Fruit fly (Drosophila melanogaster): ENCODE measurements around the gene CG31705.

CG31705 gene

dm6 chr2L:11502698-11503097 lies 25.3 kb downstream of the CG31705 start:
- TF ChIP-seq CG31441 (GFP tag; IDR thresholded peaks at IDR 0.05): no peak
- peak; percentile 36 for TF ChIP-seq gsb-n (tag; optimal IDR thresholded peaks at IDR 0.05)
- no peak for TF ChIP-seq ttk (GFP tag; IDR thresholded peaks at IDR 0.05)
- no peak for TF ChIP-seq ranshi (GFP tag; IDR thresholded peaks at IDR 0.05)
- TF ChIP-seq nerfin-2 (GFP tag; IDR thresholded peaks at IDR 0.05; ENCODE audit: partially characterized antibody): no peak
- TF ChIP-seq Poxn (GFP tag; IDR thresholded peaks at IDR 0.05): no peak
- no peak for TF ChIP-seq ken (GFP tag; IDR thresholded peaks at IDR 0.05)
- TF ChIP-seq CG4854 (GFP tag; optimal IDR thresholded peaks at IDR 0.05): no peak
- TF ChIP-seq vvl (GFP tag; IDR thresholded peaks at IDR 0.05): peak; percentile 21; the same call in 1 of the 2 replicates
- no peak for TF ChIP-seq dan (GFP tag; IDR thresholded peaks at IDR 0.05)
- no peak for TF ChIP-seq CG2120 (GFP tag; optimal IDR thresholded peaks at IDR 0.05)
- no peak for TF ChIP-seq CG13287 (GFP tag; IDR thresholded peaks at IDR 0.05; ENCODE audit: partially characterized antibody)
- TF ChIP-seq kni (GFP tag; optimal IDR thresholded peaks at IDR 0.05): peak; percentile 51
- no peak for TF ChIP-seq tgo (GFP tag; IDR thresholded peaks at IDR 0.05)
- peak; percentile 98 for TF ChIP-seq Blimp-1 (GFP tag; optimal IDR thresholded peaks at IDR 0.05)
- no peak for TF ChIP-seq pnt (GFP tag; optimal IDR thresholded peaks at IDR 0.05)
- no peak for TF ChIP-seq oc (tag; optimal IDR thresholded peaks at IDR 0.05)
- no peak for TF ChIP-seq stwl (tag; optimal IDR thresholded peaks at IDR 0.05)
- no peak for TF ChIP-seq Doc2 (GFP tag; IDR thresholded peaks at IDR 0.05)
- TF ChIP-seq Sin3A (optimal IDR thresholded peaks at IDR 0.05): no peak

dm6 chr2L:11501427-11501968 lies 26.5 kb downstream of the CG31705 start, which contains the start of gene spz4:
spz4 (plus strand) TSS chr2L:11501715.
- TF ChIP-seq E2f2 (GFP tag; IDR thresholded peaks at IDR 0.05): no peak
- TF ChIP-seq CG8388 (GFP tag; optimal IDR thresholded peaks at IDR 0.05): no peak
- TF ChIP-seq toy (GFP tag; IDR thresholded peaks at IDR 0.05): no peak
- no peak for TF ChIP-seq prd (optimal IDR thresholded peaks at IDR 0.05)
- peak; percentile 24; the same call in 2 of the 3 replicates for TF ChIP-seq prd (GFP tag; IDR thresholded peaks at IDR 0.05)
- no peak for TF ChIP-seq CG11398 (GFP tag; optimal IDR thresholded peaks at IDR 0.05)
- TF ChIP-seq Blimp-1 (GFP tag; optimal IDR thresholded peaks at IDR 0.05): no peak
- TF ChIP-seq CG9215 (GFP tag; IDR thresholded peaks at IDR 0.05): no peak
- peak in 1 of 2 experiments; percentile 2 for TF ChIP-seq Trl (optimal IDR thresholded peaks at IDR 0.05)
- no peak for TF ChIP-seq Trl (GFP tag; optimal IDR thresholded peaks at IDR 0.05)
- 0 out of 2 replicates have a peak, but pooled peaks have one; percentile 7 for TF ChIP-seq CG32772 (GFP tag; IDR thresholded peaks at IDR 0.05)
- TF ChIP-seq CG31441 (GFP tag; IDR thresholded peaks at IDR 0.05): 0 out of 2 replicates have a peak, but pooled peaks have one; percentile 13
- 0 out of 3 replicates have a peak, but pooled peaks have one; percentile 45 for TF ChIP-seq CG34422 (GFP tag; IDR thresholded peaks at IDR 0.05)
- no peak for TF ChIP-seq fd64A (GFP tag; optimal IDR thresholded peaks at IDR 0.05)
- peak; percentile 39 for TF ChIP-seq sqz (GFP tag; optimal IDR thresholded peaks at IDR 0.05)
- TF ChIP-seq crol (GFP tag; IDR thresholded peaks at IDR 0.05): no peak
- no peak for TF ChIP-seq shn (GFP tag; optimal IDR thresholded peaks at IDR 0.05)
- TF ChIP-seq CG18476 (GFP tag; optimal IDR thresholded peaks at IDR 0.05): no peak
- TF ChIP-seq HmgD (GFP tag; optimal IDR thresholded peaks at IDR 0.05): no peak
- no peak for TF ChIP-seq GATAe (GFP tag; conservative IDR thresholded peaks at IDR 0.05)
- TF ChIP-seq CG13894 (tag; optimal IDR thresholded peaks at IDR 0.05): no peak
- no peak for TF ChIP-seq CG30020 (tag; optimal IDR thresholded peaks at IDR 0.05)
- TF ChIP-seq vnd (GFP tag; IDR thresholded peaks at IDR 0.05; ENCODE audit: partially characterized antibody): no peak
- peak; percentile 48 for TF ChIP-seq sens (GFP tag)
- no peak for TF ChIP-seq jing (GFP tag; optimal IDR thresholded peaks at IDR 0.05)
- no peak for TF ChIP-seq lilli (GFP tag; optimal IDR thresholded peaks at IDR 0.05)
- no peak for TF ChIP-seq Spps (tag; optimal IDR thresholded peaks at IDR 0.05)
- peak; percentile 22; the same call in 1 of the 2 replicates for TF ChIP-seq ro (GFP tag; IDR thresholded peaks at IDR 0.05)
- TF ChIP-seq CG10565 (GFP tag; optimal IDR thresholded peaks at IDR 0.05): no peak
- TF ChIP-seq ci (GFP tag; IDR thresholded peaks at IDR 0.05): 0 out of 3 replicates have a peak, but pooled peaks have one; percentile 33
- no peak for TF ChIP-seq hth (optimal IDR thresholded peaks at IDR 0.05)
- peak; percentile 1 for TF ChIP-seq CG12659 (GFP tag; optimal IDR thresholded peaks at IDR 0.05)
- no peak for TF ChIP-seq CG10366 (GFP tag; IDR thresholded peaks at IDR 0.05)
- peak; percentile 5 for TF ChIP-seq CG10979 (tag; optimal IDR thresholded peaks at IDR 0.05)

Data from whole organism, embryonic.